Fruit fly (Drosophila melanogaster) whole organism, embryonic: ENCODE data around the gene CG13949.

Experiments used
- Abd-B ChIP-seq: fragments of 200-800 bp; sonication (Bioruptor generic); optimal IDR thresholded peaks from 2 replicates; lab custom pipeline; 2018; ENCODE audit warnings: missing biosample characterization, mild to moderate bottlenecking, missing genetic modification characterization, moderate library complexity
- Bdp1 ChIP-seq: fragments of 200-800 bp; sonication (Bioruptor generic); optimal IDR thresholded peaks from 3 replicates; lab custom pipeline; 2016; ENCODE audit warnings: missing biosample characterization, missing genetic modification characterization
- BtbVII ChIP-seq: fragments of 200-800 bp; sonication (Bioruptor generic); optimal IDR thresholded peaks from 3 replicates; lab custom pipeline; 2017; ENCODE audit warnings: missing biosample characterization, mild to moderate bottlenecking, missing genetic modification characterization
- CG10267 ChIP-seq: fragments of 200-800 bp; sonication (Bioruptor generic); optimal IDR thresholded peaks from 2 replicates; lab custom pipeline; 2018; ENCODE audit warnings: missing biosample characterization, mild to moderate bottlenecking, missing genetic modification characterization, moderate library complexity
- CG10543 ChIP-seq: fragments of 200-800 bp; sonication (Bioruptor generic); optimal IDR thresholded peaks from 3 replicates; lab custom pipeline; 2017; ENCODE audit warnings: missing biosample characterization, mild to moderate bottlenecking, missing genetic modification characterization, moderate library complexity
- CG11504 ChIP-seq: fragments of 200-800 bp; sonication (Bioruptor generic); optimal IDR thresholded peaks from 3 replicates; lab custom pipeline; 2019; ENCODE audit warnings: missing biosample characterization, mild to moderate bottlenecking, missing genetic modification characterization, moderate library complexity
- CG11560 ChIP-seq: fragments of 200-800 bp; sonication (Bioruptor generic); IDR thresholded peaks from 3 replicates; pipeline ENCODE4 v1.3.6; 2022; ENCODE audit warnings: missing biosample characterization, missing genetic modification characterization
- CG12155 ChIP-seq: fragments of 200-800 bp; sonication (Bioruptor generic); optimal IDR thresholded peaks from 3 replicates; lab custom pipeline; 2016; ENCODE audit warnings: missing biosample characterization, missing genetic modification characterization
- CG1233 ChIP-seq: fragments of 200-800 bp; sonication (Bioruptor generic); optimal IDR thresholded peaks from 4 replicates; lab custom pipeline; 2018; ENCODE audit warnings: missing biosample characterization, mild to moderate bottlenecking, missing genetic modification characterization
- CG12942 ChIP-seq: fragments of 200-800 bp; sonication (Bioruptor generic); optimal IDR thresholded peaks from 3 replicates; lab custom pipeline; 2016; ENCODE audit warnings: missing biosample characterization, missing genetic modification characterization
- CG30020 ChIP-seq: fragments of 200-800 bp; optimal IDR thresholded peaks from 2 replicates; lab custom pipeline; 2019; ENCODE audit warnings: missing biosample characterization, mild to moderate bottlenecking, missing genetic modification characterization, moderate library complexity
- CG3065 ChIP-seq: fragments of 200-800 bp; sonication (Bioruptor generic); optimal IDR thresholded peaks from 2 replicates; lab custom pipeline; 2016; ENCODE audit warnings: missing biosample characterization, missing genetic modification characterization
- CG34224 ChIP-seq: fragments of 200-800 bp; sonication (Bioruptor generic); IDR thresholded peaks from 3 replicates; pipeline ENCODE4 v1.3.6; 2022; ENCODE audit warnings: missing biosample characterization, missing genetic modification characterization; ENCODE audit not compliant: partially characterized antibody
- CG5245 ChIP-seq: fragments of 200-800 bp; sonication (Bioruptor generic); optimal IDR thresholded peaks from 3 replicates; lab custom pipeline; 2016; ENCODE audit warnings: missing biosample characterization, missing genetic modification characterization
- CG6765 ChIP-seq: fragments of 200-800 bp; sonication (Bioruptor generic); optimal IDR thresholded peaks from 3 replicates; lab custom pipeline; 2017; ENCODE audit warnings: missing biosample characterization, mild to moderate bottlenecking, missing genetic modification characterization
- CG7839 ChIP-seq: fragments of 200-800 bp; sonication (Bioruptor generic); optimal IDR thresholded peaks from 3 replicates; lab custom pipeline; 2018; ENCODE audit warnings: missing biosample characterization, mild to moderate bottlenecking, missing genetic modification characterization, moderate library complexity
- Chrac-16 ChIP-seq: fragments of 200-800 bp; sonication (Bioruptor generic); optimal IDR thresholded peaks from 3 replicates; lab custom pipeline; 2016; ENCODE audit warnings: missing biosample characterization, missing genetic modification characterization
- CrebB ChIP-seq: fragments of 200-800 bp; sonication (Bioruptor generic); optimal IDR thresholded peaks from 3 replicates; lab custom pipeline; 2018; ENCODE audit warnings: missing biosample characterization, mild to moderate bottlenecking, missing genetic modification characterization
- Dfd ChIP-seq, 2 experiments: fragments of >200 bp; optimal IDR thresholded peaks; 2 replicates each; lab custom pipeline; 2017; ENCODE audit warnings: missing biosample characterization in 2 of 2, missing genetic modification characterization in 2 of 2
- Doc3 ChIP-seq: fragments of 200-800 bp; sonication (Bioruptor generic); IDR thresholded peaks from 3 replicates; pipeline ENCODE4 v1.3.6; 2022; ENCODE audit warnings: missing biosample characterization, missing genetic modification characterization; ENCODE audit not compliant: partially characterized antibody
- Drgx ChIP-seq: fragments of 200-800 bp; sonication (Bioruptor generic); IDR thresholded peaks from 2 replicates; pipeline ENCODE4 v1.3.6; 2022; ENCODE audit warnings: missing biosample characterization, missing genetic modification characterization
- Eip74EF ChIP-seq, 2 experiments: fragments of 200-800 bp in 1 of 2; fragments of >200 bp in 1 of 2; sonication (Bioruptor generic) in 1 of 2; optimal IDR thresholded peaks; 2 replicates each; lab custom pipeline; 2017 to 2019; ENCODE audit warnings: missing biosample characterization in 2 of 2, missing genetic modification characterization in 2 of 2, mild to moderate bottlenecking in 1 of 2, moderate library complexity in 1 of 2
- HLH54F ChIP-seq: fragments of 200-800 bp; sonication (Bioruptor generic); optimal IDR thresholded peaks from 3 replicates; lab custom pipeline; 2016; ENCODE audit warnings: missing biosample characterization, missing genetic modification characterization
- Hr78 ChIP-seq, 2 experiments: fragments of 200-800 bp in 1 of 2; fragments of >200 bp in 1 of 2; sonication (Bioruptor generic) in 1 of 2; optimal IDR thresholded peaks; 2 replicates each; lab custom pipeline; 2017 to 2019; ENCODE audit warnings: missing biosample characterization in 2 of 2, missing genetic modification characterization in 2 of 2, mild to moderate bottlenecking in 1 of 2, moderate library complexity in 1 of 2
- Hsf ChIP-seq: fragments of 200-800 bp; sonication (Bioruptor generic); optimal IDR thresholded peaks from 3 replicates; lab custom pipeline; 2016; ENCODE audit warnings: missing biosample characterization, missing genetic modification characterization
- NK7.1 ChIP-seq: fragments of 200-800 bp; sonication (Bioruptor generic); optimal IDR thresholded peaks from 3 replicates; lab custom pipeline; 2016; ENCODE audit warnings: missing biosample characterization, missing genetic modification characterization
- Sox102F ChIP-seq: fragments of 200-800 bp; sonication (Bioruptor generic); optimal IDR thresholded peaks from 2 replicates; lab custom pipeline; 2018; ENCODE audit warnings: missing biosample characterization, mild to moderate bottlenecking, missing genetic modification characterization, moderate library complexity
- YL-1 ChIP-seq: fragments of 200-800 bp; sonication (Bioruptor generic); optimal IDR thresholded peaks from 3 replicates; lab custom pipeline; 2017; ENCODE audit warnings: missing biosample characterization, mild to moderate bottlenecking, missing genetic modification characterization
- aop ChIP-seq: fragments of 200-800 bp; sonication (Bioruptor generic); IDR thresholded peaks from 2 replicates; pipeline ENCODE4 v1.3.6; 2022; ENCODE audit warnings: missing biosample characterization, missing genetic modification characterization
- cg ChIP-seq: fragments of 200-800 bp; sonication (Bioruptor generic); optimal IDR thresholded peaks from 3 replicates; lab custom pipeline; 2019; ENCODE audit warnings: missing biosample characterization, mild to moderate bottlenecking, missing genetic modification characterization, moderate library complexity
- chinmo ChIP-seq: fragments of 200-800 bp; sonication (Bioruptor generic); IDR thresholded peaks from 4 replicates; pipeline ENCODE4 v1.3.6; 2022; ENCODE audit warnings: missing biosample characterization, missing genetic modification characterization; ENCODE audit not compliant: partially characterized antibody
- chm ChIP-seq: fragments of 200-800 bp; sonication (Bioruptor generic); IDR thresholded peaks from 2 replicates; pipeline ENCODE4 v1.3.6; 2022; ENCODE audit warnings: missing biosample characterization, missing genetic modification characterization
- cwo ChIP-seq: fragments of 200-800 bp; sonication (Bioruptor generic); optimal IDR thresholded peaks from 3 replicates; lab custom pipeline; 2017; ENCODE audit warnings: missing biosample characterization, missing genetic modification characterization, mild to moderate bottlenecking, moderate library complexity, missing genetic modification reagents
- eve ChIP-seq, 2 experiments: fragments of >200 bp; optimal IDR thresholded peaks; 2 replicates each; lab custom pipeline; 2017; ENCODE audit warnings: missing biosample characterization in 2 of 2, missing genetic modification characterization in 2 of 2
- ham ChIP-seq: fragments of 200-800 bp; sonication (Bioruptor generic); IDR thresholded peaks from 2 replicates; pipeline ENCODE4 v1.3.6; 2022; ENCODE audit warnings: missing biosample characterization, missing genetic modification characterization
- kay ChIP-seq: fragments of 200-800 bp; sonication (Bioruptor generic); optimal IDR thresholded peaks from 2 replicates; lab custom pipeline; 2016; ENCODE audit warnings: missing biosample characterization, missing genetic modification characterization
- kni ChIP-seq: fragments of 200-800 bp; sonication (Bioruptor generic); optimal IDR thresholded peaks from 3 replicates; lab custom pipeline; 2017; ENCODE audit warnings: mild to moderate bottlenecking, missing biosample characterization, missing genetic modification reagents, missing genetic modification characterization
- nom ChIP-seq: fragments of 200-800 bp; sonication (Bioruptor generic); optimal IDR thresholded peaks from 2 replicates; lab custom pipeline; 2017; ENCODE audit warnings: missing biosample characterization, missing genetic modification characterization, mild to moderate bottlenecking, moderate library complexity, missing genetic modification reagents
- pan ChIP-seq, 4 experiments: fragments of >200 bp in 3 of 4; fragments of 200-800 bp in 1 of 4; sonication (Bioruptor generic) in 1 of 4; optimal IDR thresholded peaks in 3 of 4; IDR thresholded peaks in 1 of 4; 2 replicates each; pipeline versions ENCODE4 v1.3.6 to Lab custom; 2017 to 2022; ENCODE audit warnings: missing biosample characterization in 2 of 4, missing genetic modification characterization in 2 of 4, mixed read lengths in 1 of 4
- pfk ChIP-seq: fragments of 200-800 bp; sonication (Bioruptor generic); optimal IDR thresholded peaks from 2 replicates; lab custom pipeline; 2018; ENCODE audit warnings: missing biosample characterization, mild to moderate bottlenecking, missing genetic modification characterization, moderate library complexity
- pita ChIP-seq: fragments of 200-800 bp; sonication (Bioruptor generic); optimal IDR thresholded peaks from 2 replicates; lab custom pipeline; 2017; ENCODE audit warnings: missing biosample characterization, mild to moderate bottlenecking, missing genetic modification characterization
- pnt ChIP-seq: fragments of 200-800 bp; sonication (Bioruptor generic); optimal IDR thresholded peaks from 3 replicates; lab custom pipeline; 2016; ENCODE audit warnings: missing biosample characterization, missing genetic modification characterization
- rib ChIP-seq: fragments of 200-800 bp; sonication (Bioruptor generic); IDR thresholded peaks from 2 replicates; pipeline ENCODE4 v1.3.6; 2022; ENCODE audit warnings: missing biosample characterization, missing genetic modification characterization
- sens-2 ChIP-seq: fragments of 200-800 bp; sonication (Bioruptor generic); IDR thresholded peaks from 2 replicates; pipeline ENCODE4 v1.3.6; 2022; ENCODE audit warnings: missing biosample characterization, missing genetic modification characterization
- trh ChIP-seq: fragments of 200-800 bp; sonication (Bioruptor generic); optimal IDR thresholded peaks from 2 replicates; lab custom pipeline; 2016; ENCODE audit warnings: missing biosample characterization, missing genetic modification characterization
- usp ChIP-seq: fragments of >200 bp; optimal IDR thresholded peaks from 2 replicates; lab custom pipeline; 2017; ENCODE audit warnings: missing biosample characterization, missing genetic modification characterization
- wdn ChIP-seq: fragments of 200-800 bp; sonication (Bioruptor generic); IDR thresholded peaks from 2 replicates; pipeline ENCODE4 v1.3.6; 2022; ENCODE audit warnings: missing biosample characterization, missing genetic modification characterization

Gene CG13949

DNA sequence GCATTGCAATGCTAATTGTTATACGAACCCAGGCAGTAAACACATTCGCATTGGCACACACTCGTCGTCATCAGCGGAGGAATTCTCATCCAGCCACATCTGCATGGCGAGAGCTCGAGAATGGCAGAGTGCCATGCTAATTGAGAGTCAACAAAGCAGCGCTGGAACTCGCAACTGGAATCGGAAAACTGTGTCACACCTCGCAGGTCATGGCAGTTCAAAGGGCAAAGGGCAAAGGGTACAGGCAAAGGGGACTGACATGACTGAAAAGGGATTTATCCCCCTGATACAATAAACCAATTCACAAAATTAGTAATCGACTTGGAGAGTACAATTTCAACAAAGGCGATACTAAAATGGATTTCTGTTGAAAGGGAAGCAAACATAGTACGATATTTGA, 15.1 kb upstream of the CG13949 start:
- TF ChIP-seq usp (GFP tag; lab: Kevin White, UChicago) = no peak
- TF ChIP-seq Hr78 (GFP tag; optimal IDR thresholded peaks at IDR 0.05; lab: Kevin White, UChicago) = peak in 1 of 2 experiments; percentile 84

DNA sequence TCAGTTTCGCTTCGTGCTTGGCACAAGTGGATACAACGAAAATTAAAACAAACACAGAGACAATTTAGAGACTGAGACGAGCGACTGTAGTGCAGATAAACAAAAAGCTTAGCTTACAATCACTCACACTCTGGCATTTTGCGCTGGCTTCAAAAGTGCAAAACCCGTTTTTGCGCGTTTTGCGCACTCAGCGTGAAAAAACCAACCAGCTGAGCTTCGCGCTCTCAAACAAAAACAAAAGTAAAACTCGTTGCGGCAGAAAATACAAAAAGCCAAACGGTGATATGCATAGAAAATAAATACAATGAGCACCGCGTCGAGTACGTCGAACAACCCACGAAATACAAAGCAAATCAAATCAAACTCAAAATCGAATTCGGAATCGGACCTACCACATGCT, 14.4 kb upstream of the CG13949 start:
- TF ChIP-seq CG6765 (GFP tag; lab: Kevin White, UChicago) (peak; percentile 2), ham (no peak), chinmo (GFP tag; lab: Robert Waterston, UW) (peak; percentile 90; the same call in 2 of the 4 replicates), rib (GFP tag; lab: Robert Waterston, UW) (no peak), Drgx (GFP tag; lab: Robert Waterston, UW) (0 out of 2 replicates have a peak, but pooled peaks have one; percentile 33), nom (peak; percentile 38), pan (optimal IDR thresholded peaks at IDR 0.05; lab: Kevin White, UChicago) (no peak), pan (GFP tag; optimal IDR thresholded peaks at IDR 0.05 in 1 of 2, IDR thresholded peaks at IDR 0.05 in 1 of 2) (peak in 1 of 2 experiments; percentile 27), kni (GFP tag; lab: Kevin White, UChicago) (no peak), CG12942 (no peak), CG34224 (GFP tag; lab: Robert Waterston, UW) (0 out of 3 replicates have a peak, but pooled peaks have one; percentile 19), cg (peak; percentile 3), Dfd (GFP tag; optimal IDR thresholded peaks at IDR 0.05; lab: Kevin White, UChicago) (no peak), Chrac-16 (no peak), CG5245 (no peak)

- peak; percentile 66 for TF ChIP-seq kay (GFP tag; lab: Kevin White, UChicago)
- no peak for TF ChIP-seq aop (GFP tag; lab: Robert Waterston, UW)
- TF ChIP-seq wdn (GFP tag; lab: Robert Waterston, UW) = peak; percentile 88
- TF ChIP-seq eve (GFP tag; optimal IDR thresholded peaks at IDR 0.05; lab: Kevin White, UChicago) = no peak
- peak; percentile 62 for TF ChIP-seq HLH54F
- TF ChIP-seq nom = peak; percentile 95
- peak; percentile 44 for TF ChIP-seq Bdp1
- TF ChIP-seq sens-2 (GFP tag; lab: Robert Waterston, UW) = 0 out of 2 replicates have a peak, but pooled peaks have one; percentile 45
- peak; percentile 59; the same call in 1 of the 3 replicates for TF ChIP-seq CG11560 (tag; lab: Robert Waterston, UW)
- TF ChIP-seq YL-1 (GFP tag; lab: Kevin White, UChicago) = no peak
- peak; percentile 76 for TF ChIP-seq CG7839 (tag; lab: Kevin White, UChicago)
- TF ChIP-seq cwo (GFP tag; lab: Kevin White, UChicago) = peak; percentile 72
- TF ChIP-seq Abd-B = peak; percentile 51
- peak; percentile 65 for TF ChIP-seq BtbVII (GFP tag; lab: Kevin White, UChicago)
- peak; percentile 43 for TF ChIP-seq trh
- peak; percentile 57 for TF ChIP-seq CG1233
- TF ChIP-seq CG10543 (GFP tag; lab: Kevin White, UChicago) = peak; percentile 62
- TF ChIP-seq Eip74EF (GFP tag; optimal IDR thresholded peaks at IDR 0.05; lab: Kevin White, UChicago) = peak in 1 of 2 experiments; percentile 48
- no peak for TF ChIP-seq CG30020
- TF ChIP-seq CrebB (tag; lab: Kevin White, UChicago) = peak; percentile 53
- peak; percentile 43 for TF ChIP-seq CG10267
- TF ChIP-seq Hsf (GFP tag; lab: Kevin White, UChicago) = peak; percentile 71
- no peak for TF ChIP-seq CG3065 (GFP tag; lab: Kevin White, UChicago)
- no peak for TF ChIP-seq pnt
- TF ChIP-seq CG12155 = peak; percentile 70
- TF ChIP-seq kni (GFP tag; lab: Kevin White, UChicago) = no peak
- TF ChIP-seq Sox102F (GFP tag; lab: Kevin White, UChicago) = peak; percentile 77
- peak; percentile 70 for TF ChIP-seq chm (GFP tag; lab: Robert Waterston, UW)
- TF ChIP-seq CG11504 (tag; lab: Kevin White, UChicago) = peak; percentile 74
- TF ChIP-seq NK7.1 (GFP tag; lab: Kevin White, UChicago) = peak; percentile 26
- no peak for TF ChIP-seq pita
- no peak for TF ChIP-seq pfk (GFP tag; lab: Kevin White, UChicago)
- no peak for TF ChIP-seq Doc3
Measured at dm6 chr2L:841708-842107, 13.4 kb upstream of the CG13949 start.
